Worm (Caenorhabditis elegans) whole organism, young adult: ENCODE results near the gene ubxn-5.

Experiments
- B0336.3 ChIP-seq: fragments of 200-800 bp; sonication (Bioruptor generic); IDR thresholded peaks from 2 replicates; pipeline ENCODE4 v1.3.6; 2022; ENCODE audit warnings: missing genetic modification characterization, missing compliant biosample characterization
- ama-1 ChIP-seq, 3 experiments: fragments of 150-350 bp in 1 of 3; sonication (generic microtip) in 2 of 3; optimal IDR thresholded peaks; 2 replicates each; lab custom pipeline; 2014 to 2018; ENCODE audit warnings: missing biosample characterization in 2 of 3, missing genetic modification characterization in 2 of 3, missing genetic modification reagents in 2 of 3
- ccch-3 ChIP-seq: fragments of 200-800 bp; sonication (Bioruptor generic); optimal IDR thresholded peaks from 2 replicates; lab custom pipeline; 2018; ENCODE audit warnings: mild to moderate bottlenecking, missing genetic modification characterization, missing compliant biosample characterization
- ceh-91 ChIP-seq: fragments of 200-800 bp; sonication (Bioruptor generic); IDR thresholded peaks from 2 replicates; pipeline ENCODE4 v1.3.6; 2022; ENCODE audit warnings: missing genetic modification reagents, missing genetic modification characterization, missing compliant biosample characterization
- nfya-2 ChIP-seq: fragments of 200-800 bp; sonication (Bioruptor generic); IDR thresholded peaks from 2 replicates; pipeline ENCODE4 v1.3.6; 2022; ENCODE audit warnings: missing genetic modification reagents, missing genetic modification characterization, missing compliant biosample characterization
- nhr-90 ChIP-seq: sonication (generic microtip); optimal IDR thresholded peaks from 2 replicates; lab custom pipeline; 2016; ENCODE audit warnings: missing genotype, mild to moderate bottlenecking, missing genetic modification characterization, missing compliant biosample characterization
- snpc-3.4 ChIP-seq: sonication (generic microtip); optimal IDR thresholded peaks from 2 replicates; lab custom pipeline; 2017; ENCODE audit warnings: missing genetic modification characterization, mild to moderate bottlenecking, missing compliant biosample characterization, antibody characterized with exemption, moderate library complexity, missing genotype, missing genetic modification reagents

DNA sequence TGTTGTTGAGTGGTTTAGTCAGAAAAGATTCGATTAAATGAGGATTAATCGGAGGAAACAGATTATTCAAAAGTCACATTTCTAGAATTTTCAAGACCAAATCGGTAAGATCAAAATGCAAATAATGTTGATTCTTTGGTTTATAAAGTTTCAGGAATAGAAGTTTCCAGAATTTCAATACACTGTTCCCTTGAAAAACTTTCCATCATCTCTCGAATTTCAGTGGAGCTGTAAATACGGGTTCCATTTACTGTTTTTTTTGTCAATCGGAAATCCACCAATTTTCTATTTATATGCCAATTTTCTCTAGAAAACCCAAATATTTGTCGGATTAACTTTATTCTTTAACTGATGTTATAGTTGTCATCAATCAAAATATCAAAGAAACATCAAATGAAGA, 48.8 kb upstream of the ubxn-5 start:
- no peak for TF ChIP-seq ama-1 (optimal IDR thresholded peaks at IDR 0.05; lab: Kevin White, UChicago)
- TF ChIP-seq ama-1 (GFP tag; optimal IDR thresholded peaks at IDR 0.05; lab: Kevin White, UChicago) = no peak
- no peak for TF ChIP-seq snpc-3.4 (tag; lab: Kevin White, UChicago)
- TF ChIP-seq ccch-3 (GFP tag; lab: Kevin White, UChicago) = no peak
- TF ChIP-seq ceh-91 = no peak
- no peak for TF ChIP-seq nfya-2 (GFP tag; lab: Robert Waterston, UW)
- TF ChIP-seq B0336.3 = no peak
- TF ChIP-seq nhr-90 (tag; lab: Kevin White, UChicago) = no peak
